Worm (Caenorhabditis elegans) whole organism, young adult: ENCODE measurements around the gene smap-1.

Experiments used
- B0019.2 ChIP-seq: fragments of 200-800 bp; sonication (Bioruptor generic); conservative IDR thresholded peaks from 2 replicates; pipeline ENCODE4 v1.3.6; 2022; ENCODE audit warnings: missing genetic modification reagents, missing genetic modification characterization, missing compliant biosample characterization
- B0035.1 ChIP-seq: sonication (generic microtip); optimal IDR thresholded peaks from 2 replicates; lab custom pipeline; 2016; ENCODE audit warnings: missing genetic modification characterization, mild to moderate bottlenecking, missing compliant biosample characterization, missing genotype, missing genetic modification reagents
- F10E7.11 ChIP-seq: sonication (generic microtip); optimal IDR thresholded peaks from 2 replicates; lab custom pipeline; 2017; ENCODE audit warnings: mild to moderate bottlenecking, missing genetic modification characterization, moderate library complexity, missing compliant biosample characterization
- F22D6.2 ChIP-seq: sonication (generic microtip); optimal IDR thresholded peaks from 2 replicates; lab custom pipeline; 2016; ENCODE audit warnings: mild to moderate bottlenecking, missing genetic modification characterization, missing compliant biosample characterization
- F23B12.7 ChIP-seq: sonication (generic microtip); optimal IDR thresholded peaks from 2 replicates; lab custom pipeline; 2017; ENCODE audit warnings: missing genetic modification characterization, mild to moderate bottlenecking, missing compliant biosample characterization, antibody characterized with exemption, moderate library complexity; ENCODE audit not compliant: insufficient read depth
- K11D2.4 ChIP-seq: fragments of 200-800 bp; sonication (Bioruptor generic); IDR thresholded peaks from 2 replicates; pipeline ENCODE4 v1.3.6; 2022; ENCODE audit warnings: missing genetic modification reagents, missing genetic modification characterization, missing compliant biosample characterization
- T07F8.4 ChIP-seq: sonication (generic microtip); optimal IDR thresholded peaks from 2 replicates; lab custom pipeline; 2016; ENCODE audit warnings: mild to moderate bottlenecking, missing genetic modification characterization, moderate library complexity, missing compliant biosample characterization
- Y56A3A.18 ChIP-seq: fragments of 200-800 bp; sonication (Bioruptor generic); IDR thresholded peaks from 2 replicates; pipeline ENCODE4 v1.3.6; 2022; ENCODE audit warnings: missing genetic modification reagents, missing genetic modification characterization, missing compliant biosample characterization
- Y67H2A.10 ChIP-seq: fragments of 200-800 bp; sonication (Bioruptor generic); conservative IDR thresholded peaks from 2 replicates; pipeline ENCODE4 v1.3.6; 2022; ENCODE audit warnings: missing genetic modification reagents, missing genetic modification characterization, missing compliant biosample characterization
- aptf-2 ChIP-seq: fragments of 200-800 bp; sonication (Bioruptor generic); conservative IDR thresholded peaks from 2 replicates; pipeline ENCODE4 v1.3.6; 2022; ENCODE audit warnings: missing genetic modification reagents, missing genetic modification characterization, missing compliant biosample characterization
- atf-7 ChIP-seq: sonication (generic microtip); optimal IDR thresholded peaks from 2 replicates; lab custom pipeline; 2017; ENCODE audit warnings: mild to moderate bottlenecking, missing genetic modification characterization, missing compliant biosample characterization
- attf-5 ChIP-seq: fragments of 200-800 bp; sonication (Bioruptor generic); optimal IDR thresholded peaks from 2 replicates; lab custom pipeline; 2018; ENCODE audit warnings: mild to moderate bottlenecking, missing genetic modification characterization, missing compliant biosample characterization
- bed-1 ChIP-seq: fragments of 200-800 bp; sonication (Bioruptor generic); IDR thresholded peaks from 2 replicates; pipeline ENCODE4 v1.3.6; 2022; ENCODE audit warnings: missing genetic modification reagents, missing genetic modification characterization, missing compliant biosample characterization
- ceh-100 ChIP-seq: fragments of 200-800 bp; sonication (Bioruptor generic); IDR thresholded peaks from 2 replicates; pipeline ENCODE4 v1.3.6; 2022; ENCODE audit warnings: missing genetic modification reagents, missing genetic modification characterization, missing compliant biosample characterization
- ceh-91 ChIP-seq: fragments of 200-800 bp; sonication (Bioruptor generic); IDR thresholded peaks from 2 replicates; pipeline ENCODE4 v1.3.6; 2022; ENCODE audit warnings: missing genetic modification reagents, missing genetic modification characterization, missing compliant biosample characterization
- die-1 ChIP-seq: sonication (generic microtip); optimal IDR thresholded peaks from 2 replicates; lab custom pipeline; 2016; ENCODE audit warnings: missing genotype, mild to moderate bottlenecking, missing genetic modification characterization, missing compliant biosample characterization
- dox-1 ChIP-seq: fragments of 200-800 bp; sonication (Bioruptor generic); IDR thresholded peaks from 2 replicates; pipeline ENCODE4 v1.3.6; 2022; ENCODE audit warnings: missing genetic modification reagents, missing genetic modification characterization, missing compliant biosample characterization
- dpl-1 ChIP-seq: fragments of 150-350 bp; optimal IDR thresholded peaks from 2 replicates; lab custom pipeline; 2014; ENCODE audit warnings: missing biosample characterization, missing genetic modification reagents, missing genetic modification characterization
- efl-1 ChIP-seq: fragments of 150-350 bp; optimal IDR thresholded peaks from 2 replicates; lab custom pipeline; 2014; ENCODE audit warnings: missing biosample characterization, missing genetic modification reagents, missing genetic modification characterization
- ekl-4 ChIP-seq: fragments of 200-800 bp; sonication (Bioruptor generic); IDR thresholded peaks from 2 replicates; pipeline ENCODE4 v1.3.6; 2022; ENCODE audit warnings: missing genetic modification reagents, missing genetic modification characterization, missing compliant biosample characterization
- ets-4 ChIP-seq: fragments of 200-800 bp; sonication (Bioruptor generic); optimal IDR thresholded peaks from 2 replicates; lab custom pipeline; 2018; ENCODE audit warnings: mild to moderate bottlenecking, missing genetic modification characterization, missing compliant biosample characterization
- gei-17 ChIP-seq: fragments of 200-800 bp; sonication (Bioruptor generic); optimal IDR thresholded peaks from 2 replicates; lab custom pipeline; 2018; ENCODE audit warnings: mild to moderate bottlenecking, missing genetic modification characterization, missing compliant biosample characterization
- him-1 ChIP-seq: sonication (generic microtip); optimal IDR thresholded peaks from 2 replicates; lab custom pipeline; 2016; ENCODE audit warnings: missing genotype, missing genetic modification reagents, missing genetic modification characterization, missing compliant biosample characterization
- hsf-1 ChIP-seq: fragments of 200-800 bp; sonication (Bioruptor generic); IDR thresholded peaks from 2 replicates; pipeline ENCODE4 v1.3.6; 2022; ENCODE audit warnings: missing genetic modification reagents, missing genetic modification characterization, missing compliant biosample characterization
- lag-1 ChIP-seq: fragments of 200-800 bp; sonication (Bioruptor generic); IDR thresholded peaks from 2 replicates; pipeline ENCODE4 v1.3.6; 2022; ENCODE audit warnings: missing genetic modification reagents, missing genetic modification characterization, missing compliant biosample characterization
- let-526 ChIP-seq: fragments of 200-800 bp; sonication (Bioruptor generic); IDR thresholded peaks from 2 replicates; pipeline ENCODE4 v1.3.6; 2022; ENCODE audit warnings: missing genetic modification reagents, missing genetic modification characterization, missing compliant biosample characterization
- lin-40 ChIP-seq: sonication (generic microtip); optimal IDR thresholded peaks from 2 replicates; lab custom pipeline; 2016; ENCODE audit warnings: missing genetic modification characterization, mild to moderate bottlenecking, missing compliant biosample characterization, missing genotype, missing genetic modification reagents
- lsl-1 ChIP-seq: fragments of 200-800 bp; sonication (Bioruptor generic); optimal IDR thresholded peaks from 2 replicates; lab custom pipeline; 2018; ENCODE audit warnings: mild to moderate bottlenecking, missing genetic modification characterization, moderate library complexity, missing compliant biosample characterization
- lsy-27 ChIP-seq: sonication (generic microtip); optimal IDR thresholded peaks from 2 replicates; lab custom pipeline; 2017; ENCODE audit warnings: missing genetic modification characterization, mild to moderate bottlenecking, missing compliant biosample characterization, antibody characterized with exemption, missing genotype, borderline replicate concordance; ENCODE audit not compliant: insufficient read depth
- madf-6 ChIP-seq: fragments of 200-800 bp; sonication (Bioruptor generic); IDR thresholded peaks from 2 replicates; pipeline ENCODE4 v1.3.6; 2022; ENCODE audit warnings: missing genetic modification reagents, missing genetic modification characterization, missing compliant biosample characterization
- mcd-1 ChIP-seq: fragments of 200-800 bp; sonication (Bioruptor generic); IDR thresholded peaks from 2 replicates; pipeline ENCODE4 v1.3.6; 2022; ENCODE audit warnings: missing genetic modification reagents, missing genetic modification characterization, missing compliant biosample characterization
- mel-28 ChIP-seq: sonication (generic microtip); optimal IDR thresholded peaks from 2 replicates; lab custom pipeline; 2016; ENCODE audit warnings: borderline replicate concordance, mild to moderate bottlenecking, missing genetic modification characterization, missing compliant biosample characterization
- mes-4 ChIP-seq: sonication (generic microtip); optimal IDR thresholded peaks from 2 replicates; lab custom pipeline; 2016; ENCODE audit warnings: missing genotype, missing genetic modification characterization, missing compliant biosample characterization
- mxl-1 ChIP-seq: sonication (generic microtip); optimal IDR thresholded peaks from 2 replicates; lab custom pipeline; 2016; ENCODE audit warnings: missing genetic modification characterization, missing compliant biosample characterization
- nfyb-1 ChIP-seq: fragments of 200-800 bp; sonication (Bioruptor generic); IDR thresholded peaks from 2 replicates; pipeline ENCODE4 v1.3.6; 2022; ENCODE audit warnings: missing genetic modification reagents, missing genetic modification characterization, missing compliant biosample characterization
- nhr-27 ChIP-seq: fragments of 200-800 bp; sonication (Bioruptor generic); optimal IDR thresholded peaks from 2 replicates; lab custom pipeline; 2018; ENCODE audit warnings: mild to moderate bottlenecking, missing genetic modification characterization, moderate library complexity, missing compliant biosample characterization
- nhr-90 ChIP-seq: sonication (generic microtip); optimal IDR thresholded peaks from 2 replicates; lab custom pipeline; 2016; ENCODE audit warnings: missing genotype, mild to moderate bottlenecking, missing genetic modification characterization, missing compliant biosample characterization
- pbrm-1 ChIP-seq: fragments of 200-800 bp; sonication (Bioruptor generic); IDR thresholded peaks from 2 replicates; pipeline ENCODE4 v1.3.6; 2022; ENCODE audit warnings: missing genetic modification reagents, missing genetic modification characterization, missing compliant biosample characterization
- rpc-1 ChIP-seq, 2 experiments: fragments of 150-350 bp in 1 of 2; sonication (generic microtip) in 1 of 2; optimal IDR thresholded peaks; 2 replicates each; lab custom pipeline; 2014 to 2018; ENCODE audit warnings: missing biosample characterization in 1 of 2, missing genetic modification characterization in 1 of 2, missing genetic modification reagents in 1 of 2, missing genotype in 1 of 2
- snpc-1.1 ChIP-seq: sonication (generic microtip); optimal IDR thresholded peaks from 2 replicates; lab custom pipeline; 2017; ENCODE audit warnings: missing genetic modification characterization, mild to moderate bottlenecking, missing compliant biosample characterization, antibody characterized with exemption, moderate library complexity, missing genotype, missing genetic modification reagents; ENCODE audit not compliant: insufficient read depth
- tbx-9 ChIP-seq: sonication (generic microtip); optimal IDR thresholded peaks from 2 replicates; lab custom pipeline; 2016; ENCODE audit warnings: borderline replicate concordance, missing genetic modification characterization, inconsistent platforms, missing compliant biosample characterization
- unc-130 ChIP-seq: sonication (generic microtip); optimal IDR thresholded peaks from 2 replicates; lab custom pipeline; 2016; ENCODE audit warnings: missing genetic modification reagents, missing genetic modification characterization, missing compliant biosample characterization
- zim-3 ChIP-seq: sonication (generic microtip); optimal IDR thresholded peaks from 2 replicates; lab custom pipeline; 2017; ENCODE audit warnings: mild to moderate bottlenecking, missing genetic modification characterization, moderate library complexity, missing compliant biosample characterization
- ztf-22 ChIP-seq: fragments of 200-800 bp; sonication (Bioruptor generic); optimal IDR thresholded peaks from 2 replicates; lab custom pipeline; 2018; ENCODE audit warnings: mild to moderate bottlenecking, missing genetic modification characterization, moderate library complexity, missing compliant biosample characterization
- ztf-26 ChIP-seq: sonication (generic microtip); optimal IDR thresholded peaks from 2 replicates; lab custom pipeline; 2017; ENCODE audit warnings: missing genetic modification characterization, missing compliant biosample characterization

smap-1 gene

DNA sequence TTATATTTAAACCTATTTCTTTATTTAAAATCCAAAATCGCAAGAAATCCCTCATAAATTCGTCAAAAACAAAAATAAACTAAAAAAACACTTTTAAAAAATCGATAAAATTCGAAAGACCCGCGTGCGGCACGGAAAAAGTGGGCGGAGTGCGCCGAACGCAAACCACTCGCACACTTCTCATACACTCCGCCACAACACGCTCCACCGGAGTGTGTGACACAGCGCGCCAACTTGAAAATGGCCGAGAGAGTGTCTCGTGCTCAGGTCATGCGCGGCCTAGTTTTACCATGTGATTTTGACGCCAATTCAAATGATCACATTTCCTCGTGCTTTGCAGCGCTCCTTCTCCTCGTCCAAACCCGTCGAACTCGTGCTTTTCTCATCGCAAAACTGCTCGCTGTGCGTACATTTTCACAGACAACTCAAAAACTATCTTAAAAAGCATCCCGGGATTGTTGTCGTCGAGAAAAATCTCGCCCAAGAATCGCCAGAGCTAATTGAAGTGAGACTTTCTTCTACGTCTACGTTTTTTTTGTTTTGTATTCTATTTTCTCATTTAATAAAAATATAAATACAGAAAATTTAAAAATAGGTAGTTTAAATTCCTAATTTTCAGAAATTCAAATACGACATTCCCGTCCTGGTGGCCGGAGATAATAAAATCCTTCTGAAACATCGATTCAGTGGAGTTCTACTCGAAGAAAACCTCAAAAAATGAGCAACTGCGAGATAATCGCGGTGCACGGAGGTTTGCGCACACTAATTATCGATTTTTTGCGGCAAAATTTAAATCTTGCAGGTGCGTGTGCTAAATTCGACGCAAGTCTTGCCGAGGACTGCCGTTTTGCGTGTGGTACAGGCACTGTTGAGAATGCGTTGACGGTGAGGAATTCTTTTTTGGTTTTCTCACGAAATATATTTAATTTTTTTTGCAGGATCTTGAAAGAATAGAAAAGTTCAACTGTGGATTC, 19.7 kb upstream of the smap-1 start, which contains the start of gene tasp-1 (continued):
- TF ChIP-seq ets-4 (GFP tag; lab: Kevin White, UChicago) (peak; percentile 100), F23B12.7 (tag; lab: Kevin White, UChicago) (peak; percentile 98), mel-28 (peak; percentile 94), T07F8.4 (tag; lab: Kevin White, UChicago) (peak; percentile 96), ztf-22 (GFP tag; lab: Kevin White, UChicago) (peak; percentile 100), mcd-1 (GFP tag; lab: Robert Waterston, UW) (peak; percentile 99), efl-1 (GFP tag; lab: Kevin White, UChicago) (peak; percentile 99), bed-1 (GFP tag; lab: Robert Waterston, UW) (peak; percentile 98), nhr-90 (tag; lab: Kevin White, UChicago) (peak; percentile 99), nfyb-1 (GFP tag; lab: Robert Waterston, UW) (peak; percentile 100), dox-1 (peak; percentile 100), ztf-26 (tag; lab: Kevin White, UChicago) (peak; percentile 100), pbrm-1 (GFP tag; lab: Robert Waterston, UW) (peak; percentile 100), nhr-27 (peak; percentile 98), ekl-4 (GFP tag; lab: Robert Waterston, UW) (peak; percentile 100), mxl-1 (peak; percentile 95), mes-4 (tag; lab: Kevin White, UChicago) (peak; percentile 17), lsy-27 (peak; percentile 68), him-1 (tag; lab: Kevin White, UChicago) (peak; percentile 90), unc-130 (peak; percentile 98), madf-6 (peak; percentile 98), zim-3 (peak; percentile 98), gei-17 (GFP tag; lab: Kevin White, UChicago) (peak; percentile 95), lag-1 (GFP tag; lab: Robert Waterston, UW) (peak; percentile 95), rpc-1 (optimal IDR thresholded peaks at IDR 0.05; lab: Kevin White, UChicago) (peak; percentile 53), rpc-1 (tag; optimal IDR thresholded peaks at IDR 0.05; lab: Kevin White, UChicago) (peak; percentile 8), Y56A3A.18 (GFP tag; lab: Robert Waterston, UW) (peak; percentile 98), lin-40 (tag; lab: Kevin White, UChicago) (peak; percentile 99), hsf-1 (peak; percentile 93), aptf-2 (GFP tag; lab: Robert Waterston, UW) (peak; percentile 94), die-1 (tag; lab: Kevin White, UChicago) (peak; percentile 98), B0019.2 (GFP tag; lab: Robert Waterston, UW) (peak; percentile 98), atf-7 (peak; percentile 100), dpl-1 (GFP tag; lab: Kevin White, UChicago) (peak; percentile 100), tbx-9 (tag; lab: Kevin White, UChicago) (peak; percentile 89), ceh-91 (GFP tag; lab: Robert Waterston, UW) (peak; percentile 99), let-526 (GFP tag; lab: Robert Waterston, UW) (peak; percentile 100), F22D6.2 (tag; lab: Kevin White, UChicago) (peak; percentile 96), Y67H2A.10 (GFP tag; lab: Robert Waterston, UW) (peak; percentile 100), attf-5 (GFP tag; lab: Kevin White, UChicago) (peak; percentile 100), B0035.1 (peak; percentile 97), snpc-1.1 (peak; percentile 85), F10E7.11 (tag; lab: Kevin White, UChicago) (peak; percentile 99), lsl-1 (GFP tag; lab: Kevin White, UChicago) (peak; percentile 96), ceh-100 (GFP tag; lab: Robert Waterston, UW) (peak; percentile 98), K11D2.4 (peak; percentile 100)
